Fruit fly (Drosophila melanogaster) whole organism: ENCODE measurements around the gene UQCR-14.

Experiments used
- CG8478 ChIP-seq: fragments of >200 bp; optimal IDR thresholded peaks from 2 replicates; lab custom pipeline; 2018; ENCODE audit warnings: inconsistent platforms
- Dll ChIP-seq: fragments of >200 bp; optimal IDR thresholded peaks from 2 replicates; lab custom pipeline; 2017
- pan ChIP-seq: fragments of >200 bp; optimal IDR thresholded peaks from 2 replicates; lab custom pipeline; 2017
- usp ChIP-seq: fragments of >200 bp; optimal IDR thresholded peaks from 2 replicates; lab custom pipeline; 2017; ENCODE audit warnings: missing biosample characterization, missing genetic modification characterization, mixed read lengths

DNA sequence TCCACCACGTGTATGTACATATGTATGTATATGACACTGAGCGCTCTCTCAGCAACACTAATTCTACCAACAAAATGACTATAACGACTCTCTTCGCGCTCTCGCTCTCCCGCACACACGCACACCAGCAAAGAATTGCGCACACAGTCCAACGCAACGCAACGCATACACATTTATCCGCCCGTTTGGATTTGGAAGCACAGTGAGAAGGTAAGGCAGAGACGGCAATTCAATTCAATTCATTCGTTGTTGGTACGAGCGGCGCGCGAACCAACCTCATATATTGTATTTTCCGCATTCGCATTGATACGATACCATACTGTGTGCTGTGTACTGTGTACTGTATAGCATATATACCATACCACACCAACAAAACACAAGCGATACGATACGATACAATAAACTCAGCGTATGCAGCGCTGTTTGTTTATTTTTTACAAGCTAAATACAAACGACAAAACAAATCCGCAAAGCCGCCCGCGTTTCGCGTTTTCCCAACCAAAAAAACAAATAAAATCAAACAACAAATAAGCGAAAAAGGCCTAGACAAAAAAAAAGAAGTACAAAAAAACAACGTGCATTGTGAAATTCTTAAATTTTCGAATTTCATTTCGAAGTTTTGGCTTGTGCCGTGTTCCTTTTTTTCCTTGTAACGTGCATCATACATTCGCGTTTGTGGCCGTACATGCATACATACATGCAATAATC lies 47.5 kb downstream of the UQCR-14 start, which contains the start of the genes CG9921 and Dsp1:
- no peak for TF ChIP-seq usp
- no peak for TF ChIP-seq CG8478
- no peak for TF ChIP-seq pan (lab: Kevin White, UChicago)
- no peak for TF ChIP-seq Dll
